Fruit fly (Drosophila melanogaster) whole organism, adult: ENCODE data around the gene CG42450.

Source experiments
- CG11617 ChIP-seq: fragments of 200-800 bp; sonication (Bioruptor generic); optimal IDR thresholded peaks from 2 replicates; lab custom pipeline; 2017; ENCODE audit warnings: mild to moderate bottlenecking, missing biosample characterization, missing genetic modification reagents, missing genetic modification characterization
- CG12768 ChIP-seq: fragments of 200-800 bp; sonication (Bioruptor generic); optimal IDR thresholded peaks from 2 replicates; lab custom pipeline; 2017; ENCODE audit warnings: missing biosample characterization, missing genetic modification characterization, mild to moderate bottlenecking, moderate library complexity, missing genetic modification reagents
- CG14711 ChIP-seq: fragments of 200-800 bp; sonication (Bioruptor generic); optimal IDR thresholded peaks from 2 replicates; lab custom pipeline; 2018; ENCODE audit warnings: missing biosample characterization, mild to moderate bottlenecking, missing genetic modification characterization, moderate library complexity
- CG1620 ChIP-seq: fragments of 200-800 bp; sonication (Bioruptor generic); optimal IDR thresholded peaks from 2 replicates; lab custom pipeline; 2016; ENCODE audit warnings: missing biosample characterization, missing genetic modification characterization
- CG33017 ChIP-seq: fragments of 200-800 bp; sonication (Bioruptor generic); optimal IDR thresholded peaks from 2 replicates; lab custom pipeline; 2018; ENCODE audit warnings: missing biosample characterization, mild to moderate bottlenecking, missing genetic modification characterization, moderate library complexity
- CG5204 ChIP-seq: fragments of 200-800 bp; sonication (Bioruptor generic); optimal IDR thresholded peaks from 2 replicates; lab custom pipeline; 2016; ENCODE audit warnings: missing biosample characterization, missing genetic modification characterization
- CG7045 ChIP-seq: fragments of 200-800 bp; sonication (Bioruptor generic); optimal IDR thresholded peaks from 2 replicates; lab custom pipeline; 2017; ENCODE audit warnings: missing biosample characterization, mild to moderate bottlenecking, missing genetic modification characterization
- CG7101 ChIP-seq: fragments of 200-800 bp; sonication (Bioruptor generic); optimal IDR thresholded peaks from 2 replicates; lab custom pipeline; 2018; ENCODE audit warnings: missing biosample characterization, mild to moderate bottlenecking, missing genetic modification characterization, moderate library complexity
- Clk ChIP-seq: fragments of 200-800 bp; sonication (Bioruptor generic); optimal IDR thresholded peaks from 2 replicates; lab custom pipeline; 2017; ENCODE audit warnings: missing biosample characterization, missing genetic modification characterization
- Crg-1 ChIP-seq: fragments of 200-800 bp; sonication (Bioruptor generic); optimal IDR thresholded peaks from 2 replicates; lab custom pipeline; 2016; ENCODE audit warnings: missing biosample characterization, missing genetic modification characterization
- Hr96 ChIP-seq: fragments of 200-800 bp; sonication (Bioruptor generic); optimal IDR thresholded peaks from 2 replicates; lab custom pipeline; 2016; ENCODE audit warnings: missing biosample characterization, missing genetic modification characterization
- Mnt ChIP-seq: fragments of 200-800 bp; sonication (Bioruptor generic); optimal IDR thresholded peaks from 2 replicates; lab custom pipeline; 2016; ENCODE audit warnings: missing biosample characterization, mild to moderate bottlenecking, missing genetic modification characterization
- bab1 ChIP-seq: fragments of 200-800 bp; sonication (Bioruptor generic); optimal IDR thresholded peaks from 3 replicates; lab custom pipeline; 2019; ENCODE audit warnings: missing biosample characterization, mild to moderate bottlenecking, missing genetic modification characterization, moderate library complexity
- cic ChIP-seq: fragments of 200-800 bp; sonication (Bioruptor generic); optimal IDR thresholded peaks from 2 replicates; lab custom pipeline; 2017; ENCODE audit warnings: missing biosample characterization, mild to moderate bottlenecking, missing genetic modification characterization, moderate library complexity
- cnc ChIP-seq, 2 experiments: fragments of >200 bp; optimal IDR thresholded peaks; 2 replicates each; lab custom pipeline; 2017
- kay ChIP-seq: fragments of 200-800 bp; sonication (Bioruptor generic); peaks from one replicate; lab custom pipeline; 2016; ENCODE audit warnings: missing biosample characterization, missing genetic modification characterization, borderline replicate concordance
- ovo ChIP-seq: fragments of 200-800 bp; sonication (Bioruptor generic); optimal IDR thresholded peaks from 2 replicates; lab custom pipeline; 2016; ENCODE audit warnings: missing biosample characterization, missing genetic modification characterization
- pad ChIP-seq: fragments of 200-800 bp; sonication (Bioruptor generic); optimal IDR thresholded peaks from 3 replicates; lab custom pipeline; 2017; ENCODE audit warnings: missing biosample characterization, missing genetic modification characterization, mild to moderate bottlenecking, moderate library complexity, missing genetic modification reagents
- tj ChIP-seq: fragments of 200-800 bp; sonication (Bioruptor generic); optimal IDR thresholded peaks from 3 replicates; lab custom pipeline; 2017; ENCODE audit warnings: missing biosample characterization, mild to moderate bottlenecking, missing genetic modification characterization, moderate library complexity
- toe ChIP-seq: fragments of 200-800 bp; sonication (Bioruptor generic); optimal IDR thresholded peaks from 2 replicates; lab custom pipeline; 2016; ENCODE audit warnings: missing biosample characterization, missing genetic modification characterization

Gene CG42450

dm6 chrX:18789353-18790210 lies 23.5 kb upstream of the CG42450 start:
- TF ChIP-seq Mnt (GFP tag; lab: Kevin White, UChicago) (peak; percentile 80), kay (GFP tag; lab: Kevin White, UChicago) (no peak), toe (peak; percentile 0), cic (GFP tag; lab: Kevin White, UChicago) (no peak), Hr96 (GFP tag; lab: Kevin White, UChicago) (peak; percentile 40), CG7045 (GFP tag; lab: Kevin White, UChicago) (peak; percentile 2), Clk (no peak), CG7101 (tag; lab: Kevin White, UChicago) (peak; percentile 5), pad (no peak), CG1620 (no peak), CG11617 (GFP tag; lab: Kevin White, UChicago) (peak; percentile 70), CG5204 (GFP tag; lab: Kevin White, UChicago) (peak; percentile 51), Crg-1 (GFP tag; lab: Kevin White, UChicago) (no peak), CG14711 (tag; lab: Kevin White, UChicago) (no peak), ovo (GFP tag; lab: Kevin White, UChicago) (no peak), bab1 (peak; percentile 76), CG33017 (tag; lab: Kevin White, UChicago) (no peak), cnc (optimal IDR thresholded peaks at IDR 0.05; lab: Kevin White, UChicago) (no peak), CG12768 (GFP tag; lab: Kevin White, UChicago) (no peak), tj (GFP tag; lab: Kevin White, UChicago) (peak; percentile 60)

dm6 chrX:18791368-18791767 lies 21.7 kb upstream of the CG42450 start, which contains the start of gene Atg101:
Gene Atg101, plus strand, starts transcription at chrX:18791668.
- TF ChIP-seq CG11617 (GFP tag; lab: Kevin White, UChicago) (no peak), ovo (GFP tag; lab: Kevin White, UChicago) (no peak), Mnt (GFP tag; lab: Kevin White, UChicago) (no peak), toe (no peak), tj (GFP tag; lab: Kevin White, UChicago) (no peak), cic (GFP tag; lab: Kevin White, UChicago) (no peak), CG7101 (tag; lab: Kevin White, UChicago) (no peak), Clk (no peak)

dm6 chrX:18797567-18797966 lies 15.5 kb upstream of the CG42450 start, which contains the start of gene bnb:
Gene bnb, minus strand, starts transcription at chrX:18797687.
- no peak for TF ChIP-seq pad
- TF ChIP-seq kay (GFP tag; lab: Kevin White, UChicago): no peak
- TF ChIP-seq CG14711 (tag; lab: Kevin White, UChicago): no peak
- no peak for TF ChIP-seq cnc (optimal IDR thresholded peaks at IDR 0.05; lab: Kevin White, UChicago)
- no peak for TF ChIP-seq toe
- TF ChIP-seq cic (GFP tag; lab: Kevin White, UChicago): no peak
- no peak for TF ChIP-seq Mnt (GFP tag; lab: Kevin White, UChicago)
- no peak for TF ChIP-seq CG1620
- TF ChIP-seq CG33017 (tag; lab: Kevin White, UChicago): no peak
- no peak for TF ChIP-seq Clk
- no peak for TF ChIP-seq tj (GFP tag; lab: Kevin White, UChicago)
- no peak for TF ChIP-seq Crg-1 (GFP tag; lab: Kevin White, UChicago)

dm6 chrX:18799307-18799855 lies 13.7 kb upstream of the CG42450 start:
- no peak for TF ChIP-seq bab1
- TF ChIP-seq pad: no peak
- no peak for TF ChIP-seq Hr96 (GFP tag; lab: Kevin White, UChicago)
- TF ChIP-seq tj (GFP tag; lab: Kevin White, UChicago): no peak
- TF ChIP-seq CG5204 (GFP tag; lab: Kevin White, UChicago): no peak
- TF ChIP-seq CG12768 (GFP tag; lab: Kevin White, UChicago): no peak
- no peak for TF ChIP-seq ovo (GFP tag; lab: Kevin White, UChicago)
- TF ChIP-seq Mnt (GFP tag; lab: Kevin White, UChicago): no peak
- TF ChIP-seq CG33017 (tag; lab: Kevin White, UChicago): no peak
- no peak for TF ChIP-seq cic (GFP tag; lab: Kevin White, UChicago)
- TF ChIP-seq cnc (optimal IDR thresholded peaks at IDR 0.05; lab: Kevin White, UChicago): no peak
- TF ChIP-seq kay (GFP tag; lab: Kevin White, UChicago): no peak
- no peak for TF ChIP-seq CG14711 (tag; lab: Kevin White, UChicago)
- no peak for TF ChIP-seq CG1620
- TF ChIP-seq CG11617 (GFP tag; lab: Kevin White, UChicago): no peak
- no peak for TF ChIP-seq toe
- TF ChIP-seq Clk: no peak
- TF ChIP-seq CG7045 (GFP tag; lab: Kevin White, UChicago): no peak
- TF ChIP-seq CG7101 (tag; lab: Kevin White, UChicago): no peak

dm6 chrX:18800167-18800566 lies 12.9 kb upstream of the CG42450 start:
- TF ChIP-seq CG14711 (tag; lab: Kevin White, UChicago): no peak
- no peak for TF ChIP-seq CG5204 (GFP tag; lab: Kevin White, UChicago)
- TF ChIP-seq Crg-1 (GFP tag; lab: Kevin White, UChicago): no peak
- no peak for TF ChIP-seq CG1620
- no peak for TF ChIP-seq kay (GFP tag; lab: Kevin White, UChicago)
- no peak for TF ChIP-seq Hr96 (GFP tag; lab: Kevin White, UChicago)
- no peak for TF ChIP-seq CG33017 (tag; lab: Kevin White, UChicago)
- TF ChIP-seq Clk: no peak
- TF ChIP-seq bab1: no peak
- no peak for TF ChIP-seq pad
- TF ChIP-seq CG12768 (GFP tag; lab: Kevin White, UChicago): no peak
- no peak for TF ChIP-seq toe
- TF ChIP-seq tj (GFP tag; lab: Kevin White, UChicago): no peak
- TF ChIP-seq CG7045 (GFP tag; lab: Kevin White, UChicago): no peak
- TF ChIP-seq Mnt (GFP tag; lab: Kevin White, UChicago): no peak
- TF ChIP-seq ovo (GFP tag; lab: Kevin White, UChicago): no peak
- TF ChIP-seq CG11617 (GFP tag; lab: Kevin White, UChicago): no peak
- no peak for TF ChIP-seq CG7101 (tag; lab: Kevin White, UChicago)
- no peak for TF ChIP-seq cic (GFP tag; lab: Kevin White, UChicago)
